Fruit fly (Drosophila melanogaster) whole organism, embryonic: Measurements from ENCODE around the gene slow.

ENCODE experiments used
- Atf3 ChIP-seq: fragments of 200-800 bp; sonication (Bioruptor generic); optimal IDR thresholded peaks from 3 replicates; lab custom pipeline; 2016; ENCODE audit warnings: missing biosample characterization, missing genetic modification characterization
- CG11560 ChIP-seq: fragments of 200-800 bp; sonication (Bioruptor generic); IDR thresholded peaks from 3 replicates; pipeline ENCODE4 v1.3.6; 2022; ENCODE audit warnings: missing biosample characterization, missing genetic modification characterization
- CG11696 ChIP-seq: fragments of 200-800 bp; sonication (Bioruptor generic); IDR thresholded peaks from 2 replicates; pipeline ENCODE4 v1.3.6; 2022; ENCODE audit warnings: missing biosample characterization, missing genetic modification characterization
- CG12071 ChIP-seq: fragments of 200-800 bp; sonication (Bioruptor generic); optimal IDR thresholded peaks from 3 replicates; lab custom pipeline; 2018; ENCODE audit warnings: missing biosample characterization, mild to moderate bottlenecking, missing genetic modification characterization
- CG12104 ChIP-seq: fragments of 200-800 bp; sonication (Bioruptor generic); optimal IDR thresholded peaks from 3 replicates; lab custom pipeline; 2016; ENCODE audit warnings: missing biosample characterization, missing genetic modification characterization
- CG12219 ChIP-seq: fragments of 200-800 bp; sonication (Bioruptor generic); optimal IDR thresholded peaks from 3 replicates; lab custom pipeline; 2018; ENCODE audit warnings: missing biosample characterization, mild to moderate bottlenecking, missing genetic modification characterization
- CG12659 ChIP-seq: fragments of 200-800 bp; sonication (Bioruptor generic); optimal IDR thresholded peaks from 3 replicates; lab custom pipeline; 2017; ENCODE audit warnings: mild to moderate bottlenecking, missing biosample characterization, missing genetic modification reagents, missing genetic modification characterization
- CG13894 ChIP-seq: fragments of 200-800 bp; sonication (Bioruptor generic); optimal IDR thresholded peaks from 3 replicates; lab custom pipeline; 2018; ENCODE audit warnings: missing biosample characterization, mild to moderate bottlenecking, missing genetic modification characterization, moderate library complexity
- CG15269 ChIP-seq: fragments of 200-800 bp; sonication (Bioruptor generic); optimal IDR thresholded peaks from 2 replicates; lab custom pipeline; 2018; ENCODE audit warnings: missing biosample characterization, mild to moderate bottlenecking, missing genetic modification characterization, moderate library complexity
- CG15696 ChIP-seq: fragments of 200-800 bp; sonication (Bioruptor generic); optimal IDR thresholded peaks from 2 replicates; lab custom pipeline; 2019; ENCODE audit warnings: missing biosample characterization, mild to moderate bottlenecking, missing genetic modification characterization, moderate library complexity
- CG1647 ChIP-seq: fragments of 200-800 bp; sonication (Bioruptor generic); optimal IDR thresholded peaks from 3 replicates; lab custom pipeline; 2016; ENCODE audit warnings: missing biosample characterization, missing genetic modification characterization
- CG1832 ChIP-seq: fragments of 200-800 bp; sonication (Bioruptor generic); optimal IDR thresholded peaks from 2 replicates; lab custom pipeline; 2017; ENCODE audit warnings: missing biosample characterization, mild to moderate bottlenecking, missing genetic modification characterization, inconsistent platforms
- CG2678 ChIP-seq: fragments of 200-800 bp; sonication (Bioruptor generic); optimal IDR thresholded peaks from 3 replicates; lab custom pipeline; 2019; ENCODE audit warnings: missing biosample characterization, mild to moderate bottlenecking, missing genetic modification characterization, moderate library complexity
- CG30403 ChIP-seq: fragments of 200-800 bp; sonication (Bioruptor generic); optimal IDR thresholded peaks from 3 replicates; lab custom pipeline; 2016; ENCODE audit warnings: missing biosample characterization, missing genetic modification characterization
- CG30431 ChIP-seq: fragments of 200-800 bp; sonication (Bioruptor generic); optimal IDR thresholded peaks from 2 replicates; lab custom pipeline; 2017; ENCODE audit warnings: missing biosample characterization, missing genetic modification characterization
- CG3065 ChIP-seq: fragments of 200-800 bp; sonication (Bioruptor generic); optimal IDR thresholded peaks from 2 replicates; lab custom pipeline; 2016; ENCODE audit warnings: missing biosample characterization, missing genetic modification characterization
- CG3163 ChIP-seq: fragments of 200-800 bp; sonication (Bioruptor generic); optimal IDR thresholded peaks from 3 replicates; lab custom pipeline; 2016; ENCODE audit warnings: missing biosample characterization, missing genetic modification characterization
- CG32532 ChIP-seq: fragments of 200-800 bp; sonication (Bioruptor generic); IDR thresholded peaks from 2 replicates; pipeline ENCODE4 v1.3.6; 2022; ENCODE audit warnings: missing biosample characterization, missing genetic modification characterization
- CG3995 ChIP-seq: fragments of 200-800 bp; sonication (Bioruptor generic); optimal IDR thresholded peaks from 3 replicates; lab custom pipeline; 2016; ENCODE audit warnings: missing biosample characterization, missing genetic modification characterization
- CG4424 ChIP-seq: fragments of 200-800 bp; sonication (Bioruptor generic); optimal IDR thresholded peaks from 3 replicates; lab custom pipeline; 2016; ENCODE audit warnings: missing biosample characterization, missing genetic modification characterization
- CG4820 ChIP-seq: fragments of 200-800 bp; sonication (Bioruptor generic); optimal IDR thresholded peaks from 3 replicates; lab custom pipeline; 2016; ENCODE audit warnings: missing biosample characterization, missing genetic modification characterization
- CG6272 ChIP-seq: fragments of 200-800 bp; sonication (Bioruptor generic); IDR thresholded peaks from 2 replicates; pipeline ENCODE4 v1.3.6; 2022; ENCODE audit warnings: missing biosample characterization, missing genetic modification characterization
- CG7839 ChIP-seq: fragments of 200-800 bp; sonication (Bioruptor generic); optimal IDR thresholded peaks from 3 replicates; lab custom pipeline; 2018; ENCODE audit warnings: missing biosample characterization, mild to moderate bottlenecking, missing genetic modification characterization, moderate library complexity
- CG9817 ChIP-seq: fragments of 200-800 bp; sonication (Bioruptor generic); optimal IDR thresholded peaks from 2 replicates; lab custom pipeline; 2018; ENCODE audit warnings: missing biosample characterization, mild to moderate bottlenecking, missing genetic modification characterization, moderate library complexity
- CTCF ChIP-seq: fragments of 200-800 bp; sonication (Bioruptor generic); optimal IDR thresholded peaks from 2 replicates; lab custom pipeline; 2017; ENCODE audit warnings: missing biosample characterization, mild to moderate bottlenecking, missing genetic modification characterization, moderate library complexity
- Chrac-16 ChIP-seq: fragments of 200-800 bp; sonication (Bioruptor generic); optimal IDR thresholded peaks from 3 replicates; lab custom pipeline; 2016; ENCODE audit warnings: missing biosample characterization, missing genetic modification characterization
- D19A ChIP-seq: fragments of 200-800 bp; optimal IDR thresholded peaks from 3 replicates; lab custom pipeline; 2019; ENCODE audit warnings: missing biosample characterization, mild to moderate bottlenecking, missing genetic modification characterization, moderate library complexity
- Dek ChIP-seq: fragments of 200-800 bp; sonication (Bioruptor generic); optimal IDR thresholded peaks from 3 replicates; lab custom pipeline; 2019; ENCODE audit warnings: missing biosample characterization, mild to moderate bottlenecking, missing genetic modification characterization, moderate library complexity
- HLH4C ChIP-seq: fragments of 200-800 bp; sonication (Bioruptor generic); IDR thresholded peaks from 3 replicates; pipeline ENCODE4 v1.3.6; 2022; ENCODE audit warnings: missing biosample characterization, missing genetic modification characterization; ENCODE audit not compliant: partially characterized antibody
- Hey ChIP-seq: fragments of 200-800 bp; sonication (Bioruptor generic); optimal IDR thresholded peaks from 3 replicates; lab custom pipeline; 2018; ENCODE audit warnings: missing biosample characterization, mild to moderate bottlenecking, missing genetic modification characterization
- Mes4 ChIP-seq: fragments of 200-800 bp; sonication (Bioruptor generic); optimal IDR thresholded peaks from 2 replicates; lab custom pipeline; 2016; ENCODE audit warnings: missing biosample characterization, missing genetic modification characterization
- Myb ChIP-seq: fragments of 200-800 bp; sonication (Bioruptor generic); optimal IDR thresholded peaks from 2 replicates; lab custom pipeline; 2016; ENCODE audit warnings: missing biosample characterization, missing genetic modification characterization
- NFAT ChIP-seq: fragments of 200-800 bp; sonication (Bioruptor generic); IDR thresholded peaks from 2 replicates; pipeline ENCODE4 v1.3.6; 2022; ENCODE audit warnings: missing biosample characterization, missing genetic modification characterization
- Sox100B ChIP-seq: fragments of 200-800 bp; sonication (Bioruptor generic); optimal IDR thresholded peaks from 3 replicates; lab custom pipeline; 2018; ENCODE audit warnings: missing biosample characterization, mild to moderate bottlenecking, missing genetic modification characterization
- Spps ChIP-seq: fragments of 200-800 bp; sonication (Bioruptor generic); optimal IDR thresholded peaks from 2 replicates; lab custom pipeline; 2018; ENCODE audit warnings: missing biosample characterization, mild to moderate bottlenecking, missing genetic modification characterization
- Sry-δ ChIP-seq: fragments of 200-800 bp; sonication (Bioruptor generic); optimal IDR thresholded peaks from 2 replicates; lab custom pipeline; 2016; ENCODE audit warnings: missing biosample characterization, missing genetic modification characterization
- Vsx1 ChIP-seq: fragments of 200-800 bp; sonication (Bioruptor generic); optimal IDR thresholded peaks from 2 replicates; lab custom pipeline; 2017; ENCODE audit warnings: missing biosample characterization, mild to moderate bottlenecking, missing genetic modification characterization, missing genetic modification reagents
- abd-A ChIP-seq: fragments of 200-800 bp; sonication (Bioruptor generic); optimal IDR thresholded peaks from 3 replicates; lab custom pipeline; 2019; ENCODE audit warnings: missing biosample characterization, mild to moderate bottlenecking, missing genetic modification characterization, moderate library complexity
- ato ChIP-seq: fragments of 200-800 bp; sonication (Bioruptor generic); IDR thresholded peaks from 2 replicates; pipeline ENCODE4 v1.3.6; 2022; ENCODE audit warnings: missing biosample characterization, missing genetic modification characterization; ENCODE audit not compliant: partially characterized antibody
- btn ChIP-seq: fragments of 200-800 bp; sonication (Bioruptor generic); optimal IDR thresholded peaks from 2 replicates; lab custom pipeline; 2016; ENCODE audit warnings: missing biosample characterization, missing genetic modification characterization
- caup ChIP-seq: fragments of 200-800 bp; sonication (Bioruptor generic); optimal IDR thresholded peaks from 3 replicates; lab custom pipeline; 2017; ENCODE audit warnings: missing biosample characterization, mild to moderate bottlenecking, missing genetic modification characterization, moderate library complexity; ENCODE audit not compliant: severe bottlenecking
- chn ChIP-seq: fragments of 200-800 bp; sonication (Bioruptor generic); optimal IDR thresholded peaks from 2 replicates; lab custom pipeline; 2016; ENCODE audit warnings: missing biosample characterization, missing genetic modification characterization
- ci ChIP-seq: fragments of 200-800 bp; sonication (Bioruptor generic); IDR thresholded peaks from 3 replicates; pipeline ENCODE4 v1.3.6; 2022; ENCODE audit warnings: missing biosample characterization, missing genetic modification characterization
- da ChIP-seq: fragments of 200-800 bp; sonication (Bioruptor generic); optimal IDR thresholded peaks from 2 replicates; lab custom pipeline; 2016; ENCODE audit warnings: missing biosample characterization, missing genetic modification characterization
- nerfin-2 ChIP-seq: fragments of 200-800 bp; sonication (Bioruptor generic); IDR thresholded peaks from 2 replicates; pipeline ENCODE4 v1.3.6; 2022; ENCODE audit warnings: missing biosample characterization, missing genetic modification characterization; ENCODE audit not compliant: partially characterized antibody
- p53 ChIP-seq: fragments of 200-800 bp; sonication (Bioruptor generic); optimal IDR thresholded peaks from 2 replicates; lab custom pipeline; 2016; ENCODE audit warnings: missing biosample characterization, missing genetic modification characterization
- pb ChIP-seq: fragments of 200-800 bp; sonication (Bioruptor generic); optimal IDR thresholded peaks from 3 replicates; lab custom pipeline; 2016; ENCODE audit warnings: missing biosample characterization, missing genetic modification characterization
- pita ChIP-seq: fragments of 200-800 bp; sonication (Bioruptor generic); optimal IDR thresholded peaks from 2 replicates; lab custom pipeline; 2017; ENCODE audit warnings: missing biosample characterization, mild to moderate bottlenecking, missing genetic modification characterization
- stwl ChIP-seq: fragments of 200-800 bp; sonication (Bioruptor generic); optimal IDR thresholded peaks from 3 replicates; lab custom pipeline; 2018; ENCODE audit warnings: missing biosample characterization, mild to moderate bottlenecking, missing genetic modification characterization, moderate library complexity
- trem ChIP-seq: fragments of 200-800 bp; optimal IDR thresholded peaks from 3 replicates; lab custom pipeline; 2019; ENCODE audit warnings: missing biosample characterization, mild to moderate bottlenecking, missing genetic modification characterization, moderate library complexity
- vvl ChIP-seq: fragments of 200-800 bp; sonication (Bioruptor generic); IDR thresholded peaks from 2 replicates; pipeline ENCODE4 v1.3.6; 2022; ENCODE audit warnings: missing biosample characterization, missing genetic modification characterization

Gene slow

DNA sequence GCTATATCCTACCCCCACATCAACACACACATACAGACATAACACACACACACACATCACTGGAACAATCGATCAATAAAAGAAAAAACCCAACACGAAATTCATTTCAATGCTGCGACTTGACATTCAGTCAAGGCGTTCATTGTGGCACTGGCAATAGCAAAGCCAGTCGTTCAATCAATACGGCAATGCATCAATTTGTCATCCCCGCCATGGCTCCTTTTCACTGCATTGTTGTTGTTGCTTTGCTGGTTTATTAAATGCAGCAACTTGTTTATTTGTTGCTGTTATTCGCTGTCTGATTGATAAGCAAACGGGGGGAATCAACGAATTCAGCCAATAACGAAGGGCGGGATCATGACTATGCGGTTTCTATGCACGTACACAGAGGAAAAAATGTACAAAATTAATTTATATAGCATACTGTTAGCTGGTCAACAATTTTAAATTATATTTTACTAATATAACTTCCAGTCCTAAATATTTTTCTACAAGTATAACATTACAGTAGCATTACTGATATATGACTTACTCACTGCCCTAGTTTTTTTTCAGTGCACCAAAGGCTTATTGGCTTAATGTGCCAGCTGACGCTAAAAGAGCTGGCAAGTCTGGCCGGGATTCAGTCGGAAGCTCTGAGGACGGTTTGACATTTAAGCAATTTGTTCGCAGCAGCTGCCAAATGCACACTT lies 8.4 kb upstream of the slow start (continued):
- TF ChIP-seq Mes4 (GFP tag; lab: Kevin White, UChicago) = no peak
- TF ChIP-seq Spps = no peak
- TF ChIP-seq abd-A (tag; lab: Kevin White, UChicago) = no peak
- TF ChIP-seq CG15696 (tag; lab: Kevin White, UChicago) = no peak
- TF ChIP-seq CG3995 = no peak
- no peak for TF ChIP-seq CG2678 (tag; lab: Kevin White, UChicago)
- no peak for TF ChIP-seq CTCF (GFP tag; lab: Kevin White, UChicago)
- TF ChIP-seq CG6272 (GFP tag; lab: Robert Waterston, UW) = no peak
- no peak for TF ChIP-seq trem (tag; lab: Kevin White, UChicago)
- no peak for TF ChIP-seq pb (GFP tag; lab: Kevin White, UChicago)
- no peak for TF ChIP-seq CG12659 (GFP tag; lab: Kevin White, UChicago)
- TF ChIP-seq ato (GFP tag; lab: Robert Waterston, UW) = no peak
- no peak for TF ChIP-seq Vsx1 (GFP tag; lab: Kevin White, UChicago)
- TF ChIP-seq CG1647 (GFP tag; lab: Kevin White, UChicago) = no peak
- no peak for TF ChIP-seq da (GFP tag; lab: Kevin White, UChicago)
- TF ChIP-seq CG12219 = no peak
- TF ChIP-seq CG4820 (GFP tag; lab: Kevin White, UChicago) = no peak
- no peak for TF ChIP-seq D19A
- no peak for TF ChIP-seq chn (GFP tag; lab: Kevin White, UChicago)
- no peak for TF ChIP-seq pita
- no peak for TF ChIP-seq CG4424
- TF ChIP-seq CG9817 (tag; lab: Kevin White, UChicago) = peak; percentile 14
- TF ChIP-seq vvl (GFP tag; lab: Robert Waterston, UW) = peak; percentile 50; the same call in 1 of the 2 replicates
- TF ChIP-seq p53 = no peak
- no peak for TF ChIP-seq Chrac-16
- TF ChIP-seq Atf3 (GFP tag; lab: Kevin White, UChicago) = no peak
- no peak for TF ChIP-seq Sox100B
- TF ChIP-seq CG32532 = peak; percentile 9; the same call in 1 of the 2 replicates
- no peak for TF ChIP-seq HLH4C (GFP tag; lab: Robert Waterston, UW)
- TF ChIP-seq CG7839 (tag; lab: Kevin White, UChicago) = peak; percentile 48
- TF ChIP-seq NFAT (GFP tag; lab: Robert Waterston, UW) = no peak
- TF ChIP-seq CG30431 (GFP tag; lab: Kevin White, UChicago) = no peak
- TF ChIP-seq Myb (GFP tag; lab: Kevin White, UChicago) = no peak
- TF ChIP-seq CG1832 (GFP tag; lab: Kevin White, UChicago) = no peak
- no peak for TF ChIP-seq CG11560 (tag; lab: Robert Waterston, UW)
- no peak for TF ChIP-seq stwl
- peak; percentile 20 for TF ChIP-seq CG30403 (GFP tag; lab: Kevin White, UChicago)
- no peak for TF ChIP-seq CG3065
- no peak for TF ChIP-seq CG3163 (GFP tag; lab: Kevin White, UChicago)
- no peak for TF ChIP-seq CG12104
- peak; percentile 31 for TF ChIP-seq CG15269 (tag; lab: Kevin White, UChicago)
- TF ChIP-seq ci (GFP tag; lab: Robert Waterston, UW) = 0 out of 3 replicates have a peak, but pooled peaks have one; percentile 28
- no peak for TF ChIP-seq CG11696 (GFP tag; lab: Robert Waterston, UW)
- no peak for TF ChIP-seq CG13894 (tag; lab: Kevin White, UChicago)
- no peak for TF ChIP-seq nerfin-2 (GFP tag; lab: Robert Waterston, UW)
- TF ChIP-seq Dek (tag; lab: Kevin White, UChicago) = no peak
- TF ChIP-seq Hey (tag; lab: Kevin White, UChicago) = no peak
- TF ChIP-seq caup = no peak
- no peak for TF ChIP-seq btn (GFP tag; lab: Kevin White, UChicago)
- no peak for TF ChIP-seq Sry-δ (GFP tag; lab: Kevin White, UChicago)
- no peak for TF ChIP-seq CG12071 (GFP tag; lab: Kevin White, UChicago)
